Fruit fly (Drosophila melanogaster): Measurements from ENCODE around the gene HIP-R.
"Not testable (repeated sequence)": the region's sequence is repeated elsewhere in the genome, so short reads cannot be mapped to it uniquely, and the experiment has no call there.

dm6 chrX:3798919-3799318 lies 9.2 kb downstream of the HIP-R start, which contains the start of gene HIP:
- TF ChIP-seq Dll (optimal IDR thresholded peaks at IDR 0.05); pan (optimal IDR thresholded peaks at IDR 0.05); EcR (GFP tag; optimal IDR thresholded peaks at IDR 0.05); usp (GFP tag; optimal IDR thresholded peaks at IDR 0.05): not testable (repeated sequence)
